Fruit fly (Drosophila melanogaster) whole organism, prepupa: ENCODE measurements around the gene CG12546.

Experiments
- CG11902 ChIP-seq: fragments of 200-800 bp; sonication (Bioruptor generic); optimal IDR thresholded peaks from 3 replicates; lab custom pipeline; 2016; ENCODE audit warnings: missing biosample characterization, missing genetic modification characterization
- CG3919 ChIP-seq: fragments of 200-800 bp; sonication (Bioruptor generic); optimal IDR thresholded peaks from 3 replicates; lab custom pipeline; 2016; ENCODE audit warnings: missing biosample characterization, missing genetic modification characterization
- CG8119 ChIP-seq: fragments of 200-800 bp; sonication (Bioruptor generic); IDR thresholded peaks from 3 replicates; pipeline ENCODE4 v1.3.6; 2022; ENCODE audit warnings: missing biosample characterization, missing genetic modification characterization
- Eip93F ChIP-seq: fragments of 200-800 bp; sonication (Bioruptor generic); optimal IDR thresholded peaks from 2 replicates; lab custom pipeline; 2016; ENCODE audit warnings: missing biosample characterization, mild to moderate bottlenecking, missing genetic modification characterization
- Sox102F ChIP-seq: fragments of 200-800 bp; sonication (Bioruptor generic); optimal IDR thresholded peaks from 2 replicates; lab custom pipeline; 2016; ENCODE audit warnings: missing biosample characterization, mild to moderate bottlenecking, missing genetic modification characterization
- Sox14 ChIP-seq: fragments of 200-800 bp; sonication (Bioruptor generic); optimal IDR thresholded peaks from 3 replicates; lab custom pipeline; 2016; ENCODE audit warnings: missing biosample characterization, missing genetic modification characterization
- cyc ChIP-seq: fragments of 200-800 bp; sonication (Bioruptor generic); optimal IDR thresholded peaks from 3 replicates; lab custom pipeline; 2016; ENCODE audit warnings: missing biosample characterization, missing genetic modification characterization
- pdm3 ChIP-seq: fragments of 200-800 bp; sonication (Bioruptor generic); optimal IDR thresholded peaks from 3 replicates; lab custom pipeline; 2016; ENCODE audit warnings: missing biosample characterization, missing genetic modification characterization
- salr ChIP-seq, 2 experiments: fragments of 200-800 bp; sonication (Bioruptor generic); optimal IDR thresholded peaks; 3 replicates each; lab custom pipeline; 2016 to 2018; ENCODE audit warnings: missing biosample characterization in 2 of 2, missing genetic modification characterization in 2 of 2, mild to moderate bottlenecking in 1 of 2
- svp ChIP-seq: fragments of 200-800 bp; sonication (Bioruptor generic); peaks from one replicate; lab custom pipeline; 2016; ENCODE audit warnings: missing biosample characterization, missing genetic modification characterization
- topi ChIP-seq: fragments of 200-800 bp; sonication (Bioruptor generic); optimal IDR thresholded peaks from 3 replicates; lab custom pipeline; 2016; ENCODE audit warnings: missing biosample characterization, missing genetic modification characterization

DNA sequence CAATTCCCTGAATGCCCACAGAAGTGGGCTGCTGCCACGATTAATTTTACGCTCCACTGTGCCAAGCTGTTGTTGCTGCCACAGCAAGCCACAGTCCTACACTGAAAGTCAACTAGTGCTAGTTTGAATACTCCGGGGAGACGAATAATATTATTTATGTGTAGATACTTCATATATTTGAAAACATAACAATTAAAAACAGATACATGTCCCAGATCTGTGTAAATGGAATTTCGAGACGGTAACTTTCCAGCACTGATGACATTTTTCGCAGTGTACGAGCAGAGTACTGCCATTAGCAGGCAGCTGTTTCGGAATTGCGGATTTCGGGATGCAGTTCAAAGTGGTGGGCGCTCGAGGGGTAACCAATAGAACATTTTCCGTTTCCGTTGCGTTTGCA, 28.5 kb downstream of the CG12546 start:
- TF ChIP-seq Eip93F (GFP tag; lab: Kevin White, UChicago) (no peak), CG11902 (GFP tag; lab: Kevin White, UChicago) (no peak), CG8119 (GFP tag; lab: Robert Waterston, UW) (no peak), pdm3 (GFP tag; lab: Kevin White, UChicago) (peak; percentile 34), CG3919 (GFP tag; lab: Kevin White, UChicago) (peak; percentile 18), Sox14 (GFP tag; lab: Kevin White, UChicago) (peak; percentile 13), topi (GFP tag; lab: Kevin White, UChicago) (peak; percentile 36), Sox102F (GFP tag; lab: Kevin White, UChicago) (peak; percentile 30), cyc (GFP tag; lab: Kevin White, UChicago) (no peak), svp (GFP tag; lab: Kevin White, UChicago) (no peak), salr (GFP tag; optimal IDR thresholded peaks at IDR 0.05; lab: Kevin White, UChicago) (no peak)
